Worm (Caenorhabditis elegans): ENCODE measurements around the gene T16G12.7.

T16G12.7 gene

ce11 chrIII:10001060-10001459 is 38.9 kb downstream of the T16G12.7 start, which contains the start of gene C05B5.5:
TSS of gene C05B5.5 (plus strand) at chrIII:10001360.
- no peak for TF ChIP-seq somi-1 (GFP tag; optimal IDR thresholded peaks at IDR 0.05)
- no peak for TF ChIP-seq rec-8 (tag; optimal IDR thresholded peaks at IDR 0.05)
- TF ChIP-seq hlh-12 (tag; optimal IDR thresholded peaks at IDR 0.05): no peak
- TF ChIP-seq ztf-25 (GFP tag; IDR thresholded peaks at IDR 0.05): no peak
- no peak for TF ChIP-seq F52B5.7 (tag; optimal IDR thresholded peaks at IDR 0.05)
- TF ChIP-seq dox-1 (GFP tag; IDR thresholded peaks at IDR 0.05): no peak
- no peak for TF ChIP-seq ceh-100 (GFP tag; IDR thresholded peaks at IDR 0.05)
- TF ChIP-seq zim-3 (tag; optimal IDR thresholded peaks at IDR 0.05): no peak
- TF ChIP-seq ztf-26 (tag; optimal IDR thresholded peaks at IDR 0.05): no peak
- no peak for TF ChIP-seq cebp-1 (GFP tag; IDR thresholded peaks at IDR 0.05)
- no peak for TF ChIP-seq cebp-1 (tag; optimal IDR thresholded peaks at IDR 0.05)
- TF ChIP-seq tbp1 (GFP tag; optimal IDR thresholded peaks at IDR 0.05): no peak
- no peak for TF ChIP-seq efl-1 (GFP tag; optimal IDR thresholded peaks at IDR 0.05)
- no peak for TF ChIP-seq snpc-1.3 (tag; optimal IDR thresholded peaks at IDR 0.05; ENCODE audit: insufficient read depth)
- no peak for TF ChIP-seq ztf-22 (GFP tag; optimal IDR thresholded peaks at IDR 0.05)
- no peak for TF ChIP-seq B0336.3 (GFP tag; IDR thresholded peaks at IDR 0.05)
- TF ChIP-seq snpc-4 (GFP tag; optimal IDR thresholded peaks at IDR 0.05): no peak
- TF ChIP-seq snpc-4 (tag; optimal IDR thresholded peaks at IDR 0.05): no peak
- no peak for TF ChIP-seq bed-2 (GFP tag; IDR thresholded peaks at IDR 0.05)
- no peak for TF ChIP-seq ztf-28 (GFP tag; IDR thresholded peaks at IDR 0.05)
- TF ChIP-seq mes-4 (tag; optimal IDR thresholded peaks at IDR 0.05): no peak
- no peak for TF ChIP-seq lin-35 (GFP tag; optimal IDR thresholded peaks at IDR 0.05)

- TF ChIP-seq F10E7.11 (tag; optimal IDR thresholded peaks at IDR 0.05) (no peak), rec-8 (tag; optimal IDR thresholded peaks at IDR 0.05) (no peak)
Measured at ce11 chrIII:10000428-10000827, 39.5 kb downstream of the T16G12.7 start, which contains the start of gene C05B5.2. TSS of gene C05B5.2 (minus strand) at chrIII:10000528.

ce11 chrIII:9999235-9999634 is 40.7 kb downstream of the T16G12.7 start, which contains the start of gene C05B5.17:
TSS of gene C05B5.17 (minus strand) at chrIII:9999335.
- TF ChIP-seq madf-3 (GFP tag; IDR thresholded peaks at IDR 0.05): no peak
- TF ChIP-seq hsf-1 (GFP tag; IDR thresholded peaks at IDR 0.05): no peak
- no peak for TF ChIP-seq lsl-1 (GFP tag; optimal IDR thresholded peaks at IDR 0.05)

- TF ChIP-seq nfya-1 (tag; optimal IDR thresholded peaks at IDR 0.05; ENCODE audit: borderline replicate concordance, insufficient read depth) (no peak), lin-35 (GFP tag; optimal IDR thresholded peaks at IDR 0.05) (no peak), repo-1 (tag; optimal IDR thresholded peaks at IDR 0.05) (no peak), Y79H2A.3 (GFP tag; conservative IDR thresholded peaks at IDR 0.05) (no peak), lir-1 (GFP tag; conservative IDR thresholded peaks at IDR 0.05) (no peak), Y56A3A.18 (GFP tag; IDR thresholded peaks at IDR 0.05) (no peak), nhr-90 (tag; optimal IDR thresholded peaks at IDR 0.05) (no peak), F22D6.2 (tag; optimal IDR thresholded peaks at IDR 0.05) (no peak), zfh-2 (GFP tag; conservative IDR thresholded peaks at IDR 0.05) (no peak), somi-1 (GFP tag; optimal IDR thresholded peaks at IDR 0.05) (no peak), Y67H2A.10 (GFP tag; conservative IDR thresholded peaks at IDR 0.05) (no peak), K11D2.4 (GFP tag; IDR thresholded peaks at IDR 0.05) (no peak), pbrm-1 (GFP tag; IDR thresholded peaks at IDR 0.05) (no peak), atf-7 (tag; optimal IDR thresholded peaks at IDR 0.05) (no peak), B0035.1 (tag; optimal IDR thresholded peaks at IDR 0.05) (no peak), Y53G8AR.9 (GFP tag; conservative IDR thresholded peaks at IDR 0.05) (no peak), ccch-3 (GFP tag; optimal IDR thresholded peaks at IDR 0.05) (no peak), snpc-1.3 (tag; optimal IDR thresholded peaks at IDR 0.05; ENCODE audit: insufficient read depth) (no peak), F57A8.1 (GFP tag; optimal IDR thresholded peaks at IDR 0.05) (no peak)
Measured at ce11 chrIII:9997890-9998289, 42.0 kb downstream of the T16G12.7 start, which contains the start of gene pqn-8. TSS of gene pqn-8 (minus strand) at chrIII:9997990.
